Fruit fly (Drosophila melanogaster): ENCODE data around the gene CG9328.
A peak's percentile ranks its signal among the peaks of the same experiment; 100 is the strongest.

The CG9328 gene

dm6 chr2L:20812283-20813189 lies 15.0 kb downstream of the CG9328 start:
- TF ChIP-seq fd96Ca (GFP tag; IDR thresholded peaks at IDR 0.05) (no peak), Snoo (tag; optimal IDR thresholded peaks at IDR 0.05) (no peak), D1 (tag; optimal IDR thresholded peaks at IDR 0.05) (no peak), CG15710 (tag; optimal IDR thresholded peaks at IDR 0.05) (peak; percentile 29), CG10348 (GFP tag; IDR thresholded peaks at IDR 0.05) (no peak), EcR (GFP tag; optimal IDR thresholded peaks at IDR 0.05) (peak; percentile 91), CG9948 (tag; optimal IDR thresholded peaks at IDR 0.05) (peak; percentile 45), CG17806 (tag; optimal IDR thresholded peaks at IDR 0.05) (peak; percentile 49), Pif1B (GFP tag; optimal IDR thresholded peaks at IDR 0.05) (peak; percentile 40), CG32121 (GFP tag; IDR thresholded peaks at IDR 0.05) (no peak), CG14655 (GFP tag; optimal IDR thresholded peaks at IDR 0.05) (peak; percentile 17), Ets98B (GFP tag; IDR thresholded peaks at IDR 0.05) (no peak), CG8159 (tag; optimal IDR thresholded peaks at IDR 0.05) (peak; percentile 62), CG4496 (GFP tag; IDR thresholded peaks at IDR 0.05) (peak; percentile 52; the same call in 2 of the 3 replicates), CG34367 (tag; optimal IDR thresholded peaks at IDR 0.05) (peak; percentile 10), CG12605 (GFP tag; IDR thresholded peaks at IDR 0.05) (no peak), rn (GFP tag; IDR thresholded peaks at IDR 0.05) (0 out of 2 replicates have a peak, but pooled peaks have one; percentile 18), CG8301 (tag; optimal IDR thresholded peaks at IDR 0.05) (no peak), Pif1A (GFP tag; optimal IDR thresholded peaks at IDR 0.05) (peak; percentile 6), gl (tag; optimal IDR thresholded peaks at IDR 0.05) (peak; percentile 43), CG13204 (GFP tag; optimal IDR thresholded peaks at IDR 0.05) (peak; percentile 17)

dm6 chr2L:20816140-20816539 lies 18.6 kb downstream of the CG9328 start, which contains the start of gene CG33322:
TSS of gene CG33322 (minus strand) at chr2L:20816240.
- no peak for TF ChIP-seq EcR (GFP tag; optimal IDR thresholded peaks at IDR 0.05)
- no peak for TF ChIP-seq CG13204 (GFP tag; optimal IDR thresholded peaks at IDR 0.05)
- no peak for TF ChIP-seq Pif1A (GFP tag; optimal IDR thresholded peaks at IDR 0.05)
- TF ChIP-seq CG34367 (tag; optimal IDR thresholded peaks at IDR 0.05), result no peak
- no peak for TF ChIP-seq Ets98B (GFP tag; IDR thresholded peaks at IDR 0.05)
- TF ChIP-seq CG8159 (tag; optimal IDR thresholded peaks at IDR 0.05), result no peak
- TF ChIP-seq D1 (tag; optimal IDR thresholded peaks at IDR 0.05), result no peak
- TF ChIP-seq CG17806 (tag; optimal IDR thresholded peaks at IDR 0.05), result no peak
- no peak for TF ChIP-seq CG8301 (tag; optimal IDR thresholded peaks at IDR 0.05)
- no peak for TF ChIP-seq CG4496 (GFP tag; IDR thresholded peaks at IDR 0.05)
- no peak for TF ChIP-seq Snoo (tag; optimal IDR thresholded peaks at IDR 0.05)
- TF ChIP-seq fd96Ca (GFP tag; IDR thresholded peaks at IDR 0.05), result no peak
- no peak for TF ChIP-seq CG9948 (tag; optimal IDR thresholded peaks at IDR 0.05)
- TF ChIP-seq Pif1B (GFP tag; optimal IDR thresholded peaks at IDR 0.05), result no peak
- no peak for TF ChIP-seq CG15710 (tag; optimal IDR thresholded peaks at IDR 0.05)
- TF ChIP-seq CG14655 (GFP tag; optimal IDR thresholded peaks at IDR 0.05), result no peak
- no peak for TF ChIP-seq CG10348 (GFP tag; IDR thresholded peaks at IDR 0.05)
- no peak for TF ChIP-seq CG32121 (GFP tag; IDR thresholded peaks at IDR 0.05)

dm6 chr2L:20817170-20817569 lies 19.7 kb downstream of the CG9328 start, which contains the start of gene CheB38b:
TSS of gene CheB38b (minus strand) at chr2L:20817270.
- no peak for TF ChIP-seq CG15710 (tag; optimal IDR thresholded peaks at IDR 0.05)
- TF ChIP-seq D1 (tag; optimal IDR thresholded peaks at IDR 0.05), result no peak
- no peak for TF ChIP-seq CG4496 (GFP tag; IDR thresholded peaks at IDR 0.05)

dm6 chr2L:20818432-20818831 lies 20.9 kb downstream of the CG9328 start, which contains the start of gene CheB38a:
TSS of gene CheB38a (minus strand) at chr2L:20818532.
- TF ChIP-seq CG8301 (tag; optimal IDR thresholded peaks at IDR 0.05) (no peak), CG13204 (GFP tag; optimal IDR thresholded peaks at IDR 0.05) (no peak), fd96Ca (GFP tag; IDR thresholded peaks at IDR 0.05) (no peak), EcR (GFP tag; optimal IDR thresholded peaks at IDR 0.05) (no peak), gl (tag; optimal IDR thresholded peaks at IDR 0.05) (no peak), CG12605 (GFP tag; IDR thresholded peaks at IDR 0.05) (no peak), Ets98B (GFP tag; IDR thresholded peaks at IDR 0.05) (no peak), CG15710 (tag; optimal IDR thresholded peaks at IDR 0.05) (no peak), CG10348 (GFP tag; IDR thresholded peaks at IDR 0.05) (no peak), CG4496 (GFP tag; IDR thresholded peaks at IDR 0.05) (no peak), CG8159 (tag; optimal IDR thresholded peaks at IDR 0.05) (no peak), D1 (tag; optimal IDR thresholded peaks at IDR 0.05) (no peak), CG34367 (tag; optimal IDR thresholded peaks at IDR 0.05) (no peak)

dm6 chr2L:20820767-20821166 lies 23.3 kb downstream of the CG9328 start, which contains the start of gene CheB38c:
TSS of gene CheB38c (minus strand) at chr2L:20820867.
- TF ChIP-seq EcR (GFP tag; optimal IDR thresholded peaks at IDR 0.05) (no peak), fd96Ca (GFP tag; IDR thresholded peaks at IDR 0.05) (no peak), CG14655 (GFP tag; optimal IDR thresholded peaks at IDR 0.05) (no peak), CG10348 (GFP tag; IDR thresholded peaks at IDR 0.05) (no peak), Pif1B (GFP tag; optimal IDR thresholded peaks at IDR 0.05) (no peak), CG9948 (tag; optimal IDR thresholded peaks at IDR 0.05) (no peak), rn (GFP tag; IDR thresholded peaks at IDR 0.05) (no peak), Pif1A (GFP tag; optimal IDR thresholded peaks at IDR 0.05) (no peak), Snoo (tag; optimal IDR thresholded peaks at IDR 0.05) (no peak), CG12605 (GFP tag; IDR thresholded peaks at IDR 0.05) (no peak), CG15710 (tag; optimal IDR thresholded peaks at IDR 0.05) (no peak), CG17806 (tag; optimal IDR thresholded peaks at IDR 0.05) (no peak), CG4496 (GFP tag; IDR thresholded peaks at IDR 0.05) (no peak), D1 (tag; optimal IDR thresholded peaks at IDR 0.05) (no peak), CG8301 (tag; optimal IDR thresholded peaks at IDR 0.05) (no peak), CG8159 (tag; optimal IDR thresholded peaks at IDR 0.05) (no peak), CG32121 (GFP tag; IDR thresholded peaks at IDR 0.05) (no peak), gl (tag; optimal IDR thresholded peaks at IDR 0.05) (no peak), CG34367 (tag; optimal IDR thresholded peaks at IDR 0.05) (no peak), CG13204 (GFP tag; optimal IDR thresholded peaks at IDR 0.05) (no peak)

Measured in whole organism, pupa.